Fruit fly (Drosophila melanogaster): Measurements from ENCODE around the gene jigr1.

Gene jigr1

DNA sequence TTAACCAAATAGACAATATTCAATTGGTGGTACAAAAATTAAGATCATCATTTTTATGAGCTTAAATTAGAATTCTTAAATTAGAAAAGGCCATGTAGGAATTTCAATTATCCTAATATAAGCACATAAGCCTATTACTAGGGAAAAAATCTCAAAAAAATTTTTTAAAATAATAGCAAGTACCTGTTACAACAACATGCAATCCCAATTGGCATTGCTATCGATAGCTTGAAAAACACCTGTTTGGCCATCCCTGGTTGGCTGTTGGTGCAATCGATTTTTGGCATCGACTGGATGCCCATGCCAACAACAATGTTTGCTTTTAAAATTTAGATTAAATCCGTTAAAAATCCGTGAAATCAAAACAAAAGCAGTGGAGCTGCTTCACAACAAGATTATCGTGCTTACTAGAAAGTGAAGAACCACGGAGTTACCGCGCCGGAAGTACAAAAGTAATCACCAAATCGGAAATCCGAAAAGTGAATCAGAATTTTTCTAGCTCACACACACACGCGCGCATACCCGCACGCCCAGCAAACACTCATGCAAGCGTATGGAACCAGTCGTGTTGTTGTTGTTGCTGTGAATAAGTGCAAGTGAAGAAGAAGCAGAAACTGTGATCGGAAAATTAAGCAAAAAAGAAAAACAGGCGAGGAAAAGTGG lies 24.0 kb downstream of the jigr1 start, which contains the start of gene RASSF8 (continued):
- TF ChIP-seq luna (GFP tag; optimal IDR thresholded peaks at IDR 0.05) = no peak
- TF ChIP-seq scrt (GFP tag; optimal IDR thresholded peaks at IDR 0.05) = no peak
- TF ChIP-seq mam (GFP tag; optimal IDR thresholded peaks at IDR 0.05) = peak; percentile 41
- TF ChIP-seq Myb (GFP tag; optimal IDR thresholded peaks at IDR 0.05) = peak; percentile 57
- TF ChIP-seq seq (GFP tag; IDR thresholded peaks at IDR 0.05) = no peak
- TF ChIP-seq CG11456 (GFP tag; IDR thresholded peaks at IDR 0.05) = peak; percentile 62; the same call in 1 of the 3 replicates
- TF ChIP-seq E2f1 (GFP tag; IDR thresholded peaks at IDR 0.05) = no peak
- peak; percentile 14 for TF ChIP-seq fd96Cb (tag; optimal IDR thresholded peaks at IDR 0.05)
- TF ChIP-seq CG34422 (GFP tag; IDR thresholded peaks at IDR 0.05) = no peak
- TF ChIP-seq CG13424 (tag; optimal IDR thresholded peaks at IDR 0.05) = peak; percentile 20
- no peak for TF ChIP-seq CG11398 (GFP tag; optimal IDR thresholded peaks at IDR 0.05)
- peak; percentile 66 for TF ChIP-seq kni (GFP tag; optimal IDR thresholded peaks at IDR 0.05)
- TF ChIP-seq Opbp (GFP tag; IDR thresholded peaks at IDR 0.05; ENCODE audit: partially characterized antibody) = peak; percentile 68; the same call in 2 of the 3 replicates
- TF ChIP-seq p53 (GFP tag; optimal IDR thresholded peaks at IDR 0.05) = no peak
- no peak for TF ChIP-seq CG1529 (GFP tag; optimal IDR thresholded peaks at IDR 0.05)
- peak; percentile 9 for TF ChIP-seq Sox102F (GFP tag; optimal IDR thresholded peaks at IDR 0.05)
- TF ChIP-seq chinmo (GFP tag; IDR thresholded peaks at IDR 0.05; ENCODE audit: partially characterized antibody) = peak; percentile 90
- no peak for TF ChIP-seq CG18764 (GFP tag; optimal IDR thresholded peaks at IDR 0.05)
- TF ChIP-seq sob (GFP tag; IDR thresholded peaks at IDR 0.05) = no peak
- TF ChIP-seq danr (GFP tag; IDR thresholded peaks at IDR 0.05) = no peak
- TF ChIP-seq CG1832 (GFP tag; optimal IDR thresholded peaks at IDR 0.05) = no peak
- no peak for TF ChIP-seq CG33213 (GFP tag; optimal IDR thresholded peaks at IDR 0.05)
- TF ChIP-seq CG5953 (GFP tag; IDR thresholded peaks at IDR 0.05) = no peak
- no peak for TF ChIP-seq CG15479 (GFP tag; optimal IDR thresholded peaks at IDR 0.05)
- no peak for TF ChIP-seq Dip2 (GFP tag; IDR thresholded peaks at IDR 0.05)
- TF ChIP-seq TFAM (GFP tag; optimal IDR thresholded peaks at IDR 0.05) = no peak
- TF ChIP-seq CG7271 (tag; optimal IDR thresholded peaks at IDR 0.05) = no peak
- no peak for TF ChIP-seq cas (GFP tag; IDR thresholded peaks at IDR 0.05)
- no peak for TF ChIP-seq HLHmδ (GFP tag; optimal IDR thresholded peaks at IDR 0.05)
- no peak for TF ChIP-seq hth (optimal IDR thresholded peaks at IDR 0.05)
- no peak for TF ChIP-seq NfI (GFP tag; optimal IDR thresholded peaks at IDR 0.05)
- no peak for TF ChIP-seq rib (GFP tag; IDR thresholded peaks at IDR 0.05)
- TF ChIP-seq CG8281 (tag; optimal IDR thresholded peaks at IDR 0.05) = no peak
- TF ChIP-seq CG12071 (GFP tag; optimal IDR thresholded peaks at IDR 0.05) = no peak
- TF ChIP-seq CG10462 (GFP tag; optimal IDR thresholded peaks at IDR 0.05) = no peak
- TF ChIP-seq Gug (GFP tag; IDR thresholded peaks at IDR 0.05) = peak; percentile 26; the same call in 1 of the 4 replicates
- no peak for TF ChIP-seq Ssrp (tag; optimal IDR thresholded peaks at IDR 0.05)
- TF ChIP-seq CG31224 (GFP tag; IDR thresholded peaks at IDR 0.05) = peak; percentile 26; the same call in 1 of the 2 replicates
- peak in 1 of 2 experiments; percentile 16 for TF ChIP-seq bsh (GFP tag; optimal IDR thresholded peaks at IDR 0.05)
- TF ChIP-seq CG12155 (GFP tag; optimal IDR thresholded peaks at IDR 0.05) = no peak
- TF ChIP-seq CrebB (tag; optimal IDR thresholded peaks at IDR 0.05) = no peak
- no peak for TF ChIP-seq Lpt (GFP tag; optimal IDR thresholded peaks at IDR 0.05)
- TF ChIP-seq Adf1 (GFP tag; IDR thresholded peaks at IDR 0.05) = no peak
- peak; percentile 45; the same call in 2 of the 3 replicates for TF ChIP-seq CG34224 (GFP tag; IDR thresholded peaks at IDR 0.05; ENCODE audit: partially characterized antibody)
- TF ChIP-seq Doc2 (GFP tag; IDR thresholded peaks at IDR 0.05) = no peak
- peak; percentile 53 for TF ChIP-seq zfh2 (GFP tag; optimal IDR thresholded peaks at IDR 0.05)
- TF ChIP-seq unc-4 (GFP tag; IDR thresholded peaks at IDR 0.05; ENCODE audit: partially characterized antibody) = peak; percentile 61
- peak; percentile 7 for TF ChIP-seq CG2712 (tag; optimal IDR thresholded peaks at IDR 0.05)
- no peak for TF ChIP-seq CG2199 (GFP tag; IDR thresholded peaks at IDR 0.05)
- no peak for TF ChIP-seq ewg (GFP tag; optimal IDR thresholded peaks at IDR 0.05)
